Worm (Caenorhabditis elegans) whole organism, L2 larva: ENCODE data around the gene F11D11.12.
A peak's percentile ranks its signal among the peaks of the same experiment; 100 is the strongest.

ENCODE experiments used
- R02D3.7 ChIP-seq: fragments of 150-350 bp; optimal IDR thresholded peaks from 2 replicates; lab custom pipeline; 2014; ENCODE audit warnings: missing biosample characterization, missing genetic modification characterization
- Y55F3AM.14 ChIP-seq: fragments of 200-800 bp; sonication (Bioruptor generic); optimal IDR thresholded peaks from 2 replicates; lab custom pipeline; 2018; ENCODE audit warnings: mild to moderate bottlenecking, missing genetic modification characterization, missing compliant biosample characterization
- ZK546.5 ChIP-seq: sonication (generic microtip); optimal IDR thresholded peaks from 2 replicates; lab custom pipeline; 2017; ENCODE audit warnings: missing biosample characterization, missing genetic modification characterization
- alr-1 ChIP-seq: fragments of 150-350 bp; optimal IDR thresholded peaks from 2 replicates; lab custom pipeline; 2014; ENCODE audit warnings: missing biosample characterization, missing genetic modification characterization
- ceh-16 ChIP-seq: fragments of 150-350 bp; optimal IDR thresholded peaks from 2 replicates; lab custom pipeline; 2014; ENCODE audit warnings: missing biosample characterization, missing genetic modification characterization
- egl-27 ChIP-seq: sonication (generic microtip); optimal IDR thresholded peaks from 3 replicates; lab custom pipeline; 2017; ENCODE audit warnings: missing biosample characterization, missing genetic modification reagents, missing genetic modification characterization
- fos-1 ChIP-seq: fragments of 150-350 bp; optimal IDR thresholded peaks from 2 replicates; lab custom pipeline; 2014; ENCODE audit warnings: missing biosample characterization, missing genetic modification characterization
- gmeb-1 ChIP-seq: fragments of 150-350 bp; optimal IDR thresholded peaks from 2 replicates; lab custom pipeline; 2014; ENCODE audit warnings: missing biosample characterization, missing genetic modification characterization
- lin-11 ChIP-seq: fragments of 150-350 bp; sonication (generic microtip); optimal IDR thresholded peaks from 2 replicates; lab custom pipeline; 2014; ENCODE audit warnings: missing biosample characterization, missing genetic modification characterization, inconsistent platforms, mixed read lengths
- nhr-11 ChIP-seq: fragments of 150-350 bp; optimal IDR thresholded peaks from 2 replicates; lab custom pipeline; 2014; ENCODE audit warnings: missing biosample characterization, missing genetic modification characterization
- nhr-129 ChIP-seq: fragments of 150-350 bp; optimal IDR thresholded peaks from 2 replicates; lab custom pipeline; 2014; ENCODE audit warnings: missing biosample characterization, missing genetic modification characterization
- nhr-237 ChIP-seq: fragments of 150-350 bp; optimal IDR thresholded peaks from 2 replicates; lab custom pipeline; 2014; ENCODE audit warnings: missing biosample characterization, missing genetic modification characterization
- nhr-25 ChIP-seq: fragments of 150-350 bp; sonication (generic microtip); optimal IDR thresholded peaks from 3 replicates; lab custom pipeline; 2014; ENCODE audit warnings: missing biosample characterization, missing genetic modification characterization
- nhr-77 ChIP-seq: fragments of 150-350 bp; optimal IDR thresholded peaks from 2 replicates; lab custom pipeline; 2014; ENCODE audit warnings: missing biosample characterization, missing genetic modification characterization
- sem-4 ChIP-seq: fragments of 150-350 bp; optimal IDR thresholded peaks from 2 replicates; lab custom pipeline; 2014; ENCODE audit warnings: missing biosample characterization, missing genetic modification reagents, missing genetic modification characterization
- sma-3 ChIP-seq: sonication (generic microtip); optimal IDR thresholded peaks from 2 replicates; lab custom pipeline; 2016; ENCODE audit warnings: missing genetic modification reagents, missing genetic modification characterization, missing compliant biosample characterization
- sma-9 ChIP-seq, 2 experiments: fragments of 150-350 bp in 1 of 2; sonication (generic microtip) in 1 of 2; optimal IDR thresholded peaks; 2 replicates each; lab custom pipeline; 2014 to 2016; ENCODE audit warnings: missing genetic modification characterization in 2 of 2, mild to moderate bottlenecking in 1 of 2, missing biosample characterization in 1 of 2, missing compliant biosample characterization in 1 of 2, missing genetic modification reagents in 1 of 2, moderate library complexity in 1 of 2
- unc-39 ChIP-seq: fragments of 150-350 bp; optimal IDR thresholded peaks from 2 replicates; lab custom pipeline; 2014; ENCODE audit warnings: missing biosample characterization, missing genetic modification characterization
- ztf-11 ChIP-seq: sonication (generic microtip); optimal IDR thresholded peaks from 2 replicates; lab custom pipeline; 2017; ENCODE audit warnings: missing biosample characterization, missing genetic modification characterization

The F11D11.12 gene

ce11 chrV:18705319-18706062 is 45.0 kb downstream of the F11D11.12 start:
- no peak for TF ChIP-seq nhr-237 (tag; lab: Kevin White, UChicago)
- TF ChIP-seq lin-11 = no peak
- TF ChIP-seq nhr-25 (tag; lab: Kevin White, UChicago) = no peak
- TF ChIP-seq nhr-129 (tag; lab: Kevin White, UChicago) = no peak
- no peak for TF ChIP-seq egl-27 (tag; lab: Kevin White, UChicago)
- TF ChIP-seq sma-9 (GFP tag; optimal IDR thresholded peaks at IDR 0.05; lab: Kevin White, UChicago) = no peak
- no peak for TF ChIP-seq sma-9 (tag; optimal IDR thresholded peaks at IDR 0.05; lab: Kevin White, UChicago)
- TF ChIP-seq R02D3.7 (tag; lab: Kevin White, UChicago) = no peak
- no peak for TF ChIP-seq sem-4

ce11 chrV:18701306-18701705 is 49.2 kb downstream of the F11D11.12 start, which contains the start of gene Y69H2.9:
Gene Y69H2.9 (plus strand): TSS chrV:18701538.
- no peak for TF ChIP-seq nhr-77
- no peak for TF ChIP-seq alr-1 (tag; lab: Kevin White, UChicago)
- TF ChIP-seq gmeb-1 (tag; lab: Kevin White, UChicago) = peak; percentile 19
- TF ChIP-seq nhr-237 (tag; lab: Kevin White, UChicago) = no peak
- peak; percentile 62 for TF ChIP-seq sma-3 (GFP tag; lab: Kevin White, UChicago)
- no peak for TF ChIP-seq ceh-16 (tag; lab: Kevin White, UChicago)
- TF ChIP-seq nhr-11 (tag; lab: Kevin White, UChicago) = no peak
- peak; percentile 46 for TF ChIP-seq fos-1
- TF ChIP-seq sma-9 (GFP tag; optimal IDR thresholded peaks at IDR 0.05; lab: Kevin White, UChicago) = no peak
- TF ChIP-seq sma-9 (tag; optimal IDR thresholded peaks at IDR 0.05; lab: Kevin White, UChicago) = no peak
- no peak for TF ChIP-seq ztf-11 (tag; lab: Kevin White, UChicago)
- TF ChIP-seq unc-39 = no peak
- no peak for TF ChIP-seq Y55F3AM.14 (GFP tag; lab: Kevin White, UChicago)
- no peak for TF ChIP-seq ZK546.5 (tag; lab: Kevin White, UChicago)
- TF ChIP-seq, all 48 proteins: peak for 3
